Fruit fly (Drosophila melanogaster): ENCODE results near the gene CG12268.

DNA sequence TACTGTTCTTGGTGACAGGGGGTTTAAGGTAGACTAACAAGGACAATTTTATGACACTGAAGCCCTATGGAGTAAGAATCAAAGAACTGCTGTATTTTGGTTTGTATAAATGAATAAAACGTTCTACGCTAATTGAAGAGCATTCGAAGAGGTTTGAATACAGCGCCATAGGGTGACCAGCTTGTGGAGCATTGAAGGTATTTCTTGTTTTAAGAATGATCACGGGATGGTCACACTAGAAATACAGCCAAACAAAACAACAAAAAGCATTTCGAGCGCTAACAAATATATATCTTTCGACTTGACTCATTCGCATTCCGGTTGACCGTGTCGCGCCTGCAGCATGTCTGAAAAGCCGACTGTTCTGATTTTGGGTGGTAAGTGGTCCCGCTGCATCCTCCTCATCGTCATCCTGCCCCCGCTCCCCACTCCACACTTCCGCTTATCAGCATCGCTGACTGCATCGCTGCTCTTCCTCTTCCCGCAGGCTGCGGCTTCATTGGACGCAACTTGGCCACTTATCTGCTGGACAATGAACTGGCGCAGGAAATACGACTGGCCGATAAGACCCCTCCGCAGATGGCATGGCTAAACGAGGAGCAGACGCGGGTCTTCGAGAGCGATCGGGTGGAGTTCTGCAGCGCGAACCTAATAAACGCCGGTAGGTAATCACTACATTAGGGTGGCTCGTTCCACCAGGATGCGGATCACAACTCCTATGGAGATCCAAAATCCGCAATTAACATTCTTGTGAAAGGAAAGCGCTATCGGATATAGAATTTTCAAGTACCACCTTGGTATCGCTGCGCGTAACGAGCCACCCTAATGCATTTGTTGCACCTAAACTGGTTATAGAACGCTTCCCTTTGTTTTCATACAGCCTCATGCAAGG is 14.3 kb downstream of the CG12268 start, which contains the start of gene CG5854:
- no peak for TF ChIP-seq EcR (GFP tag; optimal IDR thresholded peaks at IDR 0.05)
- TF ChIP-seq pan (optimal IDR thresholded peaks at IDR 0.05), result no peak
- no peak for TF ChIP-seq CG8478 (optimal IDR thresholded peaks at IDR 0.05)
- TF ChIP-seq psq (optimal IDR thresholded peaks at IDR 0.05), result no peak
- TF ChIP-seq Dll (optimal IDR thresholded peaks at IDR 0.05), result no peak
- no peak for TF ChIP-seq usp (GFP tag; optimal IDR thresholded peaks at IDR 0.05)

All from whole organism.